Worm (Caenorhabditis elegans) whole organism, early embryonic: Measurements from ENCODE around the gene basl-1.

Experiments used
- ama-1 ChIP-seq: fragments of 150-350 bp; optimal IDR thresholded peaks from 2 replicates; lab custom pipeline; 2014
- ceh-13 ChIP-seq: fragments of 200-800 bp; sonication (Bioruptor generic); optimal IDR thresholded peaks from 2 replicates; lab custom pipeline; 2018; ENCODE audit warnings: mild to moderate bottlenecking, missing genetic modification characterization, missing compliant biosample characterization
- hmg-4 ChIP-seq: fragments of 200-800 bp; sonication (Bioruptor generic); optimal IDR thresholded peaks from 2 replicates; lab custom pipeline; 2018; ENCODE audit warnings: mild to moderate bottlenecking, missing genetic modification characterization, missing compliant biosample characterization
- sea-1 ChIP-seq: fragments of 200-800 bp; sonication (Bioruptor generic); conservative IDR thresholded peaks from 2 replicates; pipeline ENCODE4 v1.3.6; 2022; ENCODE audit warnings: missing genetic modification characterization, missing compliant biosample characterization

DNA sequence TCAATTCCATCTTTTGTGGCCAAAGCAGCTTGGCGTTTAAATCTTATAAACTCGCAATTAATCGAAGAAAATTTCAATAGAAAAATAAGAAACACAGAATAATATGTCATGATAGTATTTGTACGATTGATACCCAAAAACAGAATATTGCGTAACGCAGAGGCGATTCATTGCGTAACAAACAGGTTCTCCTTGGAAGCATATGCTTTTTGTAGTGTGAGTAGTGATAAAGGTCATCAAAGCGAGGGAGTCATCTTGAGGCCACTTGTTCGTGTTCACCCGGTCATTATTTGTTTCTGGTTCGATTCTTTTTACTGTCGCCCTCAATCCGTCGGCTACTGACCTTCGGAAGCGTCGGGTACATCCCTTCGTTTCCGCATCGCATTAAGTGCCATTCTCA is 46.2 kb downstream of the basl-1 start, which contains the start of gene F54E7.6:
- TF ChIP-seq sea-1 (GFP tag; lab: Robert Waterston, UW) (no peak), ceh-13 (GFP tag; lab: Kevin White, UChicago) (no peak), ama-1 (lab: Kevin White, UChicago) (no peak), hmg-4 (GFP tag; lab: Kevin White, UChicago) (no peak)
